Fruit fly (Drosophila melanogaster) whole organism, embryonic: ENCODE data around the gene UGP.

Experiments used
- CG10147 ChIP-seq: fragments of 200-800 bp; sonication (Bioruptor generic); optimal IDR thresholded peaks from 2 replicates; lab custom pipeline; 2019; ENCODE audit warnings: missing biosample characterization, mild to moderate bottlenecking, missing genetic modification characterization, moderate library complexity
- CG10565 ChIP-seq: fragments of 200-800 bp; sonication (Bioruptor generic); optimal IDR thresholded peaks from 3 replicates; lab custom pipeline; 2016; ENCODE audit warnings: missing biosample characterization, mild to moderate bottlenecking, missing genetic modification characterization
- CG17612 ChIP-seq: fragments of 200-800 bp; sonication (Bioruptor generic); IDR thresholded peaks from 2 replicates; pipeline ENCODE4 v1.3.6; 2022; ENCODE audit warnings: missing biosample characterization, missing genetic modification characterization
- CG30431 ChIP-seq: fragments of 200-800 bp; sonication (Bioruptor generic); optimal IDR thresholded peaks from 2 replicates; lab custom pipeline; 2017; ENCODE audit warnings: missing biosample characterization, missing genetic modification characterization
- CG6813 ChIP-seq: fragments of 200-800 bp; sonication (Bioruptor generic); optimal IDR thresholded peaks from 2 replicates; lab custom pipeline; 2017; ENCODE audit warnings: missing biosample characterization, missing genetic modification characterization, mild to moderate bottlenecking, moderate library complexity, missing genetic modification reagents
- CG9609 ChIP-seq: fragments of 200-800 bp; sonication (Bioruptor generic); optimal IDR thresholded peaks from 3 replicates; lab custom pipeline; 2016; ENCODE audit warnings: missing biosample characterization, missing genetic modification characterization
- Camta ChIP-seq: fragments of 200-800 bp; sonication (Bioruptor generic); optimal IDR thresholded peaks from 2 replicates; lab custom pipeline; 2016; ENCODE audit warnings: missing biosample characterization, missing genetic modification characterization
- Pdp1 ChIP-seq, 2 experiments: fragments of 200-800 bp; sonication (Bioruptor generic); optimal IDR thresholded peaks; 3 replicates each; lab custom pipeline; 2016; ENCODE audit warnings: missing biosample characterization in 2 of 2, missing genetic modification characterization in 2 of 2, mild to moderate bottlenecking in 1 of 2, moderate library complexity in 1 of 2
- Side ChIP-seq: fragments of 200-800 bp; sonication (Bioruptor generic); optimal IDR thresholded peaks from 2 replicates; lab custom pipeline; 2016; ENCODE audit warnings: missing biosample characterization, missing genetic modification characterization
- Sox100B ChIP-seq: fragments of 200-800 bp; sonication (Bioruptor generic); optimal IDR thresholded peaks from 3 replicates; lab custom pipeline; 2018; ENCODE audit warnings: missing biosample characterization, mild to moderate bottlenecking, missing genetic modification characterization
- ftz-f1 ChIP-seq: fragments of 200-800 bp; sonication (Bioruptor generic); optimal IDR thresholded peaks from 2 replicates; lab custom pipeline; 2016; ENCODE audit warnings: missing biosample characterization, missing genetic modification characterization
- hth ChIP-seq: fragments of >200 bp; optimal IDR thresholded peaks from 2 replicates; lab custom pipeline; 2017; ENCODE audit warnings: inconsistent platforms
- pan ChIP-seq, 4 experiments: fragments of >200 bp in 3 of 4; fragments of 200-800 bp in 1 of 4; sonication (Bioruptor generic) in 1 of 4; optimal IDR thresholded peaks in 3 of 4; IDR thresholded peaks in 1 of 4; 2 replicates each; pipeline versions ENCODE4 v1.3.6 to Lab custom; 2017 to 2022; ENCODE audit warnings: missing biosample characterization in 2 of 4, missing genetic modification characterization in 2 of 4, mixed read lengths in 1 of 4
- pho ChIP-seq: fragments of 200-800 bp; sonication (Bioruptor generic); optimal IDR thresholded peaks from 2 replicates; lab custom pipeline; 2016; ENCODE audit warnings: missing biosample characterization, missing genetic modification characterization

DNA sequence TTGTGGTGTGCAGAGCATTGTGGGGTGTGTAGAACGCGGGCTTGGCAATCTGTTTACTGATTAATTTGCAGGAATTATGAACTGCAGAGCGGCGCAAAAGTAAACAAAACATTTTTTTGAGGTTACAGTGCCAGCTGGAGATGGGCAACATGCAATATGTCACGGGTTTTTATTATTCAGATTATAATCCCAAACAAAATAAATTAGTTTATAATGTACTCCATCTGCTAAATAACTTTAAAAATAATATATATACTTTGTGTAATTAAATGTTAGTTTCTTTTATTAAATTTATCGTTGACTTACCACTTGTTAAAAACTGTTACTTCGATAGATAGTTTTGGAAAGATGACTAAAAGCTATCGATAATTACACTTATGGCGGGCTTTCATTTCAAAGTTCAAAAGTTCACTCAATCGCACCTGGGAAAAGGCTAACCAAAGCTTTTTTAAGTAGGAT is 12.2 kb upstream of the UGP start, which contains the start of gene Fdx1:
- TF ChIP-seq CG10565 (GFP tag; lab: Kevin White, UChicago), result no peak
- TF ChIP-seq CG17612, result no peak
- TF ChIP-seq hth, result no peak
- peak; percentile 23 for TF ChIP-seq Sox100B
- no peak for TF ChIP-seq pho
- TF ChIP-seq pan (optimal IDR thresholded peaks at IDR 0.05; lab: Kevin White, UChicago), result no peak
- peak in 1 of 2 experiments; percentile 15 for TF ChIP-seq pan (GFP tag; optimal IDR thresholded peaks at IDR 0.05 in 1 of 2, IDR thresholded peaks at IDR 0.05 in 1 of 2)
- TF ChIP-seq ftz-f1 (GFP tag; lab: Kevin White, UChicago), result no peak
- no peak for TF ChIP-seq CG9609 (GFP tag; lab: Kevin White, UChicago)
- no peak for TF ChIP-seq CG6813 (GFP tag; lab: Kevin White, UChicago)
- TF ChIP-seq CG30431 (GFP tag; lab: Kevin White, UChicago), result no peak
- peak in 1 of 2 experiments; percentile 59 for TF ChIP-seq Pdp1 (GFP tag; optimal IDR thresholded peaks at IDR 0.05; lab: Kevin White, UChicago)
- TF ChIP-seq Side (GFP tag; lab: Kevin White, UChicago), result no peak
- TF ChIP-seq Camta (GFP tag; lab: Kevin White, UChicago), result no peak
- TF ChIP-seq CG10147 (GFP tag; lab: Kevin White, UChicago), result peak; percentile 46
